Fruit fly (Drosophila melanogaster) whole organism, embryonic: ENCODE data around the gene CG42366.

ENCODE experiments used
- Asciz ChIP-seq: fragments of 200-800 bp; sonication (Bioruptor generic); optimal IDR thresholded peaks from 2 replicates; lab custom pipeline; 2017; ENCODE audit warnings: missing biosample characterization, mild to moderate bottlenecking, missing genetic modification characterization, missing genetic modification reagents
- CG1024 ChIP-seq: fragments of 200-800 bp; sonication (Bioruptor generic); IDR thresholded peaks from 2 replicates; pipeline ENCODE4 v1.3.6; 2022; ENCODE audit warnings: missing biosample characterization, missing genetic modification characterization
- CG11695 ChIP-seq: fragments of 200-800 bp; sonication (Bioruptor generic); IDR thresholded peaks from 3 replicates; pipeline ENCODE4 v1.3.6; 2022; ENCODE audit warnings: missing biosample characterization, missing genetic modification characterization
- CG13296 ChIP-seq: fragments of 200-800 bp; sonication (Bioruptor generic); optimal IDR thresholded peaks from 3 replicates; lab custom pipeline; 2018; ENCODE audit warnings: missing biosample characterization, mild to moderate bottlenecking, missing genetic modification characterization
- CG13894 ChIP-seq: fragments of 200-800 bp; sonication (Bioruptor generic); optimal IDR thresholded peaks from 3 replicates; lab custom pipeline; 2018; ENCODE audit warnings: missing biosample characterization, mild to moderate bottlenecking, missing genetic modification characterization, moderate library complexity
- CG14014 ChIP-seq: fragments of 200-800 bp; sonication (Bioruptor generic); IDR thresholded peaks from 2 replicates; pipeline ENCODE4 v1.3.6; 2022; ENCODE audit warnings: missing biosample characterization, missing genetic modification characterization
- CG15011 ChIP-seq: fragments of 200-800 bp; sonication (Bioruptor generic); optimal IDR thresholded peaks from 3 replicates; lab custom pipeline; 2018; ENCODE audit warnings: missing biosample characterization, mild to moderate bottlenecking, missing genetic modification characterization
- CG15073 ChIP-seq: fragments of 200-800 bp; sonication (Bioruptor generic); optimal IDR thresholded peaks from 2 replicates; lab custom pipeline; 2016; ENCODE audit warnings: missing biosample characterization, missing genetic modification characterization
- CG15696 ChIP-seq: fragments of 200-800 bp; sonication (Bioruptor generic); optimal IDR thresholded peaks from 2 replicates; lab custom pipeline; 2019; ENCODE audit warnings: missing biosample characterization, mild to moderate bottlenecking, missing genetic modification characterization, moderate library complexity
- CG1603 ChIP-seq: fragments of 200-800 bp; sonication (Bioruptor generic); optimal IDR thresholded peaks from 2 replicates; lab custom pipeline; 2019; ENCODE audit warnings: missing biosample characterization, mild to moderate bottlenecking, missing genetic modification characterization, moderate library complexity
- CG17612 ChIP-seq: fragments of 200-800 bp; sonication (Bioruptor generic); IDR thresholded peaks from 2 replicates; pipeline ENCODE4 v1.3.6; 2022; ENCODE audit warnings: missing biosample characterization, missing genetic modification characterization
- CG18262 ChIP-seq: fragments of 200-800 bp; optimal IDR thresholded peaks from 3 replicates; lab custom pipeline; 2019; ENCODE audit warnings: missing biosample characterization, mild to moderate bottlenecking, missing genetic modification characterization, moderate library complexity
- CG18619 ChIP-seq: fragments of 200-800 bp; sonication (Bioruptor generic); optimal IDR thresholded peaks from 3 replicates; lab custom pipeline; 2017; ENCODE audit warnings: missing biosample characterization, mild to moderate bottlenecking, missing genetic modification characterization
- CG3163 ChIP-seq: fragments of 200-800 bp; sonication (Bioruptor generic); optimal IDR thresholded peaks from 3 replicates; lab custom pipeline; 2016; ENCODE audit warnings: missing biosample characterization, missing genetic modification characterization
- CG34376 ChIP-seq: fragments of 200-800 bp; sonication (Bioruptor generic); optimal IDR thresholded peaks from 2 replicates; lab custom pipeline; 2018; ENCODE audit warnings: missing biosample characterization, mild to moderate bottlenecking, missing genetic modification characterization
- CG4282 ChIP-seq: fragments of 200-800 bp; sonication (Bioruptor generic); optimal IDR thresholded peaks from 2 replicates; lab custom pipeline; 2016; ENCODE audit warnings: missing biosample characterization, missing genetic modification characterization
- CG4424 ChIP-seq: fragments of 200-800 bp; sonication (Bioruptor generic); optimal IDR thresholded peaks from 3 replicates; lab custom pipeline; 2016; ENCODE audit warnings: missing biosample characterization, missing genetic modification characterization
- CG7372 ChIP-seq: fragments of 200-800 bp; sonication (Bioruptor generic); IDR thresholded peaks from 2 replicates; pipeline ENCODE4 v1.3.6; 2022; ENCODE audit warnings: missing biosample characterization, missing genetic modification characterization
- CG9215 ChIP-seq: fragments of 200-800 bp; sonication (Bioruptor generic); IDR thresholded peaks from 2 replicates; pipeline ENCODE4 v1.3.6; 2022; ENCODE audit warnings: missing biosample characterization, missing genetic modification characterization
- D ChIP-seq, 2 experiments: fragments of 200-800 bp in 1 of 2; fragments of >200 bp in 1 of 2; sonication (Bioruptor generic) in 1 of 2; optimal IDR thresholded peaks; 2 replicates in 1 of 2; 3 replicates in 1 of 2; lab custom pipeline; 2017; ENCODE audit warnings: mild to moderate bottlenecking in 1 of 2, missing biosample characterization in 1 of 2, missing genetic modification characterization in 1 of 2, missing genetic modification reagents in 1 of 2
- Dad ChIP-seq: fragments of 200-800 bp; sonication (Bioruptor generic); optimal IDR thresholded peaks from 3 replicates; lab custom pipeline; 2016; ENCODE audit warnings: missing biosample characterization, missing genetic modification characterization
- Eip74EF ChIP-seq, 2 experiments: fragments of 200-800 bp in 1 of 2; fragments of >200 bp in 1 of 2; sonication (Bioruptor generic) in 1 of 2; optimal IDR thresholded peaks; 2 replicates each; lab custom pipeline; 2017 to 2019; ENCODE audit warnings: missing biosample characterization in 2 of 2, missing genetic modification characterization in 2 of 2, mild to moderate bottlenecking in 1 of 2, moderate library complexity in 1 of 2
- Ets65A ChIP-seq: fragments of 200-800 bp; sonication (Bioruptor generic); peaks from one replicate; lab custom pipeline; 2016; ENCODE audit warnings: missing biosample characterization, missing genetic modification characterization
- Ets97D ChIP-seq: fragments of 200-800 bp; sonication (Bioruptor generic); optimal IDR thresholded peaks from 3 replicates; lab custom pipeline; 2016; ENCODE audit warnings: missing biosample characterization, missing genetic modification characterization
- HmgZ ChIP-seq: fragments of 200-800 bp; sonication (Bioruptor generic); optimal IDR thresholded peaks from 2 replicates; lab custom pipeline; 2018; ENCODE audit warnings: missing biosample characterization, mild to moderate bottlenecking, missing genetic modification characterization
- Lhr ChIP-seq: fragments of 200-800 bp; sonication (Bioruptor generic); optimal IDR thresholded peaks from 3 replicates; lab custom pipeline; 2017; ENCODE audit warnings: mild to moderate bottlenecking, missing biosample characterization, missing genetic modification reagents, missing genetic modification characterization
- Opbp ChIP-seq: fragments of 200-800 bp; sonication (Bioruptor generic); IDR thresholded peaks from 3 replicates; pipeline ENCODE4 v1.3.6; 2022; ENCODE audit warnings: missing biosample characterization, missing genetic modification characterization; ENCODE audit not compliant: partially characterized antibody
- Tbp ChIP-seq: fragments of >200 bp; optimal IDR thresholded peaks from 2 replicates; lab custom pipeline; 2018; ENCODE audit warnings: missing biosample characterization, missing genetic modification characterization
- Usf ChIP-seq: fragments of 200-800 bp; sonication (Bioruptor generic); optimal IDR thresholded peaks from 2 replicates; lab custom pipeline; 2017; ENCODE audit warnings: missing genotype, missing biosample characterization, missing genetic modification characterization
- YL-1 ChIP-seq: fragments of 200-800 bp; sonication (Bioruptor generic); optimal IDR thresholded peaks from 3 replicates; lab custom pipeline; 2017; ENCODE audit warnings: missing biosample characterization, mild to moderate bottlenecking, missing genetic modification characterization
- ash1 ChIP-seq: fragments of 200-800 bp; sonication (Bioruptor generic); optimal IDR thresholded peaks from 2 replicates; lab custom pipeline; 2018; ENCODE audit warnings: missing biosample characterization, mild to moderate bottlenecking, missing genetic modification characterization
- chinmo ChIP-seq: fragments of 200-800 bp; sonication (Bioruptor generic); IDR thresholded peaks from 4 replicates; pipeline ENCODE4 v1.3.6; 2022; ENCODE audit warnings: missing biosample characterization, missing genetic modification characterization; ENCODE audit not compliant: partially characterized antibody
- chm ChIP-seq: fragments of 200-800 bp; sonication (Bioruptor generic); IDR thresholded peaks from 2 replicates; pipeline ENCODE4 v1.3.6; 2022; ENCODE audit warnings: missing biosample characterization, missing genetic modification characterization
- dati ChIP-seq: fragments of 200-800 bp; sonication (Bioruptor generic); IDR thresholded peaks from 2 replicates; pipeline ENCODE4 v1.3.6; 2022; ENCODE audit warnings: missing biosample characterization, missing genetic modification characterization
- dimm ChIP-seq: fragments of 200-800 bp; sonication (Bioruptor generic); IDR thresholded peaks from 2 replicates; pipeline ENCODE4 v1.3.6; 2022; ENCODE audit warnings: missing biosample characterization, missing genetic modification characterization
- dmrt99B ChIP-seq: fragments of 200-800 bp; sonication (Bioruptor generic); optimal IDR thresholded peaks from 2 replicates; lab custom pipeline; 2018; ENCODE audit warnings: missing biosample characterization, mild to moderate bottlenecking, missing genetic modification characterization, moderate library complexity
- emc ChIP-seq: fragments of 200-800 bp; sonication (Bioruptor generic); optimal IDR thresholded peaks from 2 replicates; lab custom pipeline; 2016; ENCODE audit warnings: missing biosample characterization, missing genetic modification characterization
- exex ChIP-seq: fragments of 200-800 bp; sonication (Bioruptor generic); optimal IDR thresholded peaks from 4 replicates; lab custom pipeline; 2018; ENCODE audit warnings: missing biosample characterization, mild to moderate bottlenecking, missing genetic modification characterization, moderate library complexity
- ind ChIP-seq: fragments of 200-800 bp; sonication (Bioruptor generic); optimal IDR thresholded peaks from 3 replicates; lab custom pipeline; 2016; ENCODE audit warnings: missing biosample characterization, missing genetic modification characterization
- jigr1 ChIP-seq: fragments of 200-800 bp; sonication (Bioruptor generic); IDR thresholded peaks from 3 replicates; pipeline ENCODE4 v1.3.6; 2022; ENCODE audit warnings: missing biosample characterization, missing genetic modification characterization
- kah ChIP-seq: fragments of 200-800 bp; sonication (Bioruptor generic); optimal IDR thresholded peaks from 2 replicates; lab custom pipeline; 2018; ENCODE audit warnings: missing biosample characterization, mild to moderate bottlenecking, missing genetic modification characterization
- onecut ChIP-seq: fragments of 200-800 bp; sonication (Bioruptor generic); IDR thresholded peaks from 2 replicates; pipeline ENCODE4 v1.3.6; 2022; ENCODE audit warnings: missing biosample characterization, missing genetic modification characterization
- schlank ChIP-seq: fragments of 200-800 bp; sonication (Bioruptor generic); optimal IDR thresholded peaks from 2 replicates; lab custom pipeline; 2018; ENCODE audit warnings: missing biosample characterization, mild to moderate bottlenecking, missing genetic modification characterization
- shn ChIP-seq: fragments of 200-800 bp; sonication (Bioruptor generic); optimal IDR thresholded peaks from 3 replicates; lab custom pipeline; 2016; ENCODE audit warnings: missing biosample characterization, missing genetic modification characterization
- ttk ChIP-seq: fragments of 200-800 bp; sonication (Bioruptor generic); IDR thresholded peaks from 2 replicates; pipeline ENCODE4 v2.1.2; 2022; ENCODE audit warnings: missing biosample characterization, missing genetic modification characterization
- tx ChIP-seq: fragments of 200-800 bp; sonication (Bioruptor generic); optimal IDR thresholded peaks from 2 replicates; lab custom pipeline; 2016; ENCODE audit warnings: missing biosample characterization, missing genetic modification characterization
- unc-4 ChIP-seq: fragments of 200-800 bp; sonication (Bioruptor generic); IDR thresholded peaks from 2 replicates; pipeline ENCODE4 v1.3.6; 2022; ENCODE audit warnings: missing biosample characterization, missing genetic modification characterization; ENCODE audit not compliant: partially characterized antibody
- wor ChIP-seq: fragments of 200-800 bp; sonication (Bioruptor generic); IDR thresholded peaks from 2 replicates; pipeline ENCODE4 v1.3.6; 2022; ENCODE audit warnings: missing biosample characterization, missing genetic modification characterization

The CG42366 gene

DNA sequence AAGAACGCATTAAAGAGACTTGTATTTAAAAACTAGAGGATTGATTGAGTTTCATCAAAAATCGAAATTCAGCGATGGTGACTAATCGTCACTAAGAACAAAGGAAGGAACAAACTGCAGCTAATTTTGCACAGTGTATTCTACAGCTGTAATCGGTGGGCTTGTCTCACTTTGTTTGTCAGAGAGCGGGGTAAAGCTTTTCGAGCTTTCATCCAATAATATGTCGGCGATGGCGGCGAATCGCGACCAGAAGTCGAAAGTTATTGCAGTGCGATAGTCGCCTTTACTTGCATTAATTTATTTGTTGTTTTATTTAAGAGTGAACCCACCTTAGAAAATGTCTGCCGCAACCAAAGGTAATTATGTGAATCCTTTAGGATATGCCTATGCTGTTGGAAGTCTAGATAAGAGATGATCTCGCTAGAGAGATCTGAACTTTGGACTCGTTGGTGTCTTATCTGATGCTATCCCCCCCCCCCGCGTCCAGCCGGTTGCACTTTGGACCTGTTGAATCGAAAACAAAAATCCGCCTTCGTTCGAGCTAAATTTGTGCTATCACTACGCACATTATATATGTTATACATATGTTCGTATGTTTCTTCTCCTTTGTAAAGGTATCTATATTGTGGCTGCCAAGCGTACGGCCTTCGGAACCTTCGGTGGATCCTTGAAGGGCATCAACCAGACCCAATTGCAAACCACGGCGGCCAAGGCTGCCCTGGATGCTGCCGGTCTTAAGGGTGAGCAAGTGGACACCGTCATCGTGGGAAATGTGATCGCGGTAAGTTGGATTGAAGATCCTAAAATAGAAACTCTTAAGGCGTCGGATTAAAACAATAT is 9.7 kb upstream of the CG42366 start, which contains the start of gene yip2 (continued):
- peak; percentile 79 for TF ChIP-seq HmgZ (tag; lab: Kevin White, UChicago)
- peak; percentile 15 for TF ChIP-seq Ets97D
- peak; percentile 52 for TF ChIP-seq YL-1 (GFP tag; lab: Kevin White, UChicago)
- TF ChIP-seq Ets65A (GFP tag; lab: Kevin White, UChicago), result peak; percentile 26
- TF ChIP-seq CG7372 (GFP tag; lab: Robert Waterston, UW), result 0 out of 2 replicates have a peak, but pooled peaks have one; percentile 16
- peak; percentile 86 for TF ChIP-seq kah (GFP tag; lab: Kevin White, UChicago)
- TF ChIP-seq CG13894 (tag; lab: Kevin White, UChicago), result peak; percentile 65
- peak; percentile 58 for TF ChIP-seq onecut
- TF ChIP-seq chinmo (GFP tag; lab: Robert Waterston, UW), result peak; percentile 94
- no peak for TF ChIP-seq CG17612 (GFP tag; lab: Robert Waterston, UW)
- peak; percentile 36 for TF ChIP-seq CG4282 (GFP tag; lab: Kevin White, UChicago)
- TF ChIP-seq CG15073 (GFP tag; lab: Kevin White, UChicago), result no peak
- peak; percentile 60 for TF ChIP-seq shn (GFP tag; lab: Kevin White, UChicago)
- peak; percentile 64; the same call in 1 of the 2 replicates for TF ChIP-seq chm (GFP tag; lab: Robert Waterston, UW)
- peak; percentile 48 for TF ChIP-seq CG3163 (GFP tag; lab: Kevin White, UChicago)
- TF ChIP-seq dati (GFP tag; lab: Robert Waterston, UW), result peak; percentile 40; the same call in 1 of the 2 replicates
- TF ChIP-seq CG1024 (GFP tag; lab: Robert Waterston, UW), result 0 out of 2 replicates have a peak, but pooled peaks have one; percentile 23
- no peak for TF ChIP-seq ash1 (GFP tag; lab: Kevin White, UChicago)
- TF ChIP-seq Eip74EF (GFP tag; optimal IDR thresholded peaks at IDR 0.05; lab: Kevin White, UChicago), result peak in 1 of 2 experiments; percentile 65
- no peak for TF ChIP-seq CG15011 (GFP tag; lab: Kevin White, UChicago)
- TF ChIP-seq Tbp (GFP tag; lab: Kevin White, UChicago), result no peak
- TF ChIP-seq Asciz, result peak; percentile 22
- TF ChIP-seq CG18262 (tag; lab: Kevin White, UChicago), result peak; percentile 50
- no peak for TF ChIP-seq Lhr
- TF ChIP-seq wor (GFP tag; lab: Robert Waterston, UW), result no peak
- TF ChIP-seq CG34376 (GFP tag; lab: Kevin White, UChicago), result peak; percentile 96
- no peak for TF ChIP-seq Opbp (GFP tag; lab: Robert Waterston, UW)
- TF ChIP-seq exex (tag; lab: Kevin White, UChicago), result peak; percentile 57
- peak; percentile 70 for TF ChIP-seq CG14014 (GFP tag; lab: Robert Waterston, UW)
- TF ChIP-seq schlank (tag; lab: Kevin White, UChicago), result peak; percentile 21
- TF ChIP-seq CG18619 (GFP tag; lab: Kevin White, UChicago), result peak; percentile 41
- no peak for TF ChIP-seq CG9215 (GFP tag; lab: Robert Waterston, UW)
- peak; percentile 12 for TF ChIP-seq Dad (GFP tag; lab: Kevin White, UChicago)
- TF ChIP-seq tx (GFP tag; lab: Kevin White, UChicago), result peak; percentile 18
- TF ChIP-seq dimm, result no peak; the same call in 1 of the 2 replicates
- no peak for TF ChIP-seq D (optimal IDR thresholded peaks at IDR 0.05; lab: Kevin White, UChicago)
- TF ChIP-seq D (GFP tag; optimal IDR thresholded peaks at IDR 0.05; lab: Kevin White, UChicago), result no peak
- TF ChIP-seq Usf (GFP tag; lab: Kevin White, UChicago), result peak; percentile 0
- no peak for TF ChIP-seq jigr1
- TF ChIP-seq CG15696, result no peak
- TF ChIP-seq dmrt99B (tag; lab: Kevin White, UChicago), result peak; percentile 60
- no peak for TF ChIP-seq unc-4 (GFP tag; lab: Robert Waterston, UW)
- peak; percentile 63 for TF ChIP-seq CG11695
- peak; percentile 61 for TF ChIP-seq ind (GFP tag; lab: Kevin White, UChicago)
- peak; percentile 57 for TF ChIP-seq ttk (GFP tag; lab: Robert Waterston, UW)
- TF ChIP-seq CG4424 (GFP tag; lab: Kevin White, UChicago), result peak; percentile 33
- no peak for TF ChIP-seq emc (GFP tag; lab: Kevin White, UChicago)
- peak; percentile 89 for TF ChIP-seq CG13296 (GFP tag; lab: Kevin White, UChicago)
- peak; percentile 53 for TF ChIP-seq CG1603 (tag; lab: Kevin White, UChicago)
